Fruit fly (Drosophila melanogaster) whole organism, embryonic: Measurements from ENCODE around the gene Mis12.

Source experiments
- Adf1 ChIP-seq: fragments of 200-800 bp; sonication (Bioruptor generic); IDR thresholded peaks from 2 replicates; pipeline ENCODE4 v1.3.6; 2022; ENCODE audit warnings: missing biosample characterization, missing genetic modification characterization
- CG1233 ChIP-seq: fragments of 200-800 bp; sonication (Bioruptor generic); optimal IDR thresholded peaks from 4 replicates; lab custom pipeline; 2018; ENCODE audit warnings: missing biosample characterization, mild to moderate bottlenecking, missing genetic modification characterization
- CG17385 ChIP-seq: fragments of 200-800 bp; sonication (Bioruptor generic); optimal IDR thresholded peaks from 3 replicates; lab custom pipeline; 2018; ENCODE audit warnings: missing biosample characterization, mild to moderate bottlenecking, missing genetic modification characterization
- CG2712 ChIP-seq: fragments of 200-800 bp; optimal IDR thresholded peaks from 3 replicates; lab custom pipeline; 2019; ENCODE audit warnings: missing biosample characterization, mild to moderate bottlenecking, missing genetic modification characterization, moderate library complexity
- CG7786 ChIP-seq: fragments of 200-800 bp; sonication (Bioruptor generic); optimal IDR thresholded peaks from 2 replicates; lab custom pipeline; 2016; ENCODE audit warnings: missing biosample characterization, missing genetic modification characterization
- CG8944 ChIP-seq: fragments of 200-800 bp; sonication (Bioruptor generic); optimal IDR thresholded peaks from 3 replicates; lab custom pipeline; 2016; ENCODE audit warnings: missing biosample characterization, missing genetic modification characterization
- Lhr ChIP-seq: fragments of 200-800 bp; sonication (Bioruptor generic); optimal IDR thresholded peaks from 3 replicates; lab custom pipeline; 2017; ENCODE audit warnings: mild to moderate bottlenecking, missing biosample characterization, missing genetic modification reagents, missing genetic modification characterization
- chm ChIP-seq: fragments of 200-800 bp; sonication (Bioruptor generic); IDR thresholded peaks from 2 replicates; pipeline ENCODE4 v1.3.6; 2022; ENCODE audit warnings: missing biosample characterization, missing genetic modification characterization
- emc ChIP-seq: fragments of 200-800 bp; sonication (Bioruptor generic); optimal IDR thresholded peaks from 2 replicates; lab custom pipeline; 2016; ENCODE audit warnings: missing biosample characterization, missing genetic modification characterization
- gcm ChIP-seq: fragments of 200-800 bp; sonication (Bioruptor generic); optimal IDR thresholded peaks from 2 replicates; lab custom pipeline; 2019; ENCODE audit warnings: missing biosample characterization, mild to moderate bottlenecking, missing genetic modification characterization, moderate library complexity
- psq ChIP-seq: fragments of 200-800 bp; sonication (Bioruptor generic); optimal IDR thresholded peaks from 2 replicates; lab custom pipeline; 2017; ENCODE audit warnings: missing biosample characterization, missing genetic modification characterization
- stwl ChIP-seq: fragments of 200-800 bp; sonication (Bioruptor generic); optimal IDR thresholded peaks from 3 replicates; lab custom pipeline; 2018; ENCODE audit warnings: missing biosample characterization, mild to moderate bottlenecking, missing genetic modification characterization, moderate library complexity
- usp ChIP-seq: fragments of >200 bp; optimal IDR thresholded peaks from 2 replicates; lab custom pipeline; 2017; ENCODE audit warnings: missing biosample characterization, missing genetic modification characterization
- vfl ChIP-seq: fragments of 200-800 bp; sonication (Bioruptor generic); optimal IDR thresholded peaks from 2 replicates; lab custom pipeline; 2016; ENCODE audit warnings: missing biosample characterization, missing genetic modification characterization

dm6 chr3L:6975875-6976274 lies 7.0 kb upstream of the Mis12 start:
- TF ChIP-seq stwl (tag; lab: Kevin White, UChicago) (no peak), Lhr (GFP tag; lab: Kevin White, UChicago) (no peak), gcm (no peak), CG7786 (no peak), CG17385 (no peak), CG2712 (tag; lab: Kevin White, UChicago) (no peak), usp (no peak), chm (GFP tag; lab: Robert Waterston, UW) (no peak), vfl (GFP tag; lab: Kevin White, UChicago) (no peak), CG1233 (GFP tag; lab: Kevin White, UChicago) (no peak), emc (GFP tag; lab: Kevin White, UChicago) (no peak), Adf1 (GFP tag; lab: Robert Waterston, UW) (no peak), CG8944 (GFP tag; lab: Kevin White, UChicago) (no peak), psq (GFP tag; lab: Kevin White, UChicago) (no peak)
